Fruit fly (Drosophila melanogaster) whole organism, prepupa: ENCODE results near the gene Cyp313a2.

Experiments used
- CG10631 ChIP-seq: fragments of 200-800 bp; sonication (Bioruptor generic); optimal IDR thresholded peaks from 2 replicates; lab custom pipeline; 2016; ENCODE audit warnings: missing biosample characterization, missing genetic modification characterization
- CG10669 ChIP-seq: fragments of 200-800 bp; sonication (Bioruptor generic); optimal IDR thresholded peaks from 3 replicates; lab custom pipeline; 2018; ENCODE audit warnings: missing biosample characterization, mild to moderate bottlenecking, missing genetic modification characterization, moderate library complexity
- CG16779 ChIP-seq: fragments of 200-800 bp; sonication (Bioruptor generic); optimal IDR thresholded peaks from 3 replicates; lab custom pipeline; 2017; ENCODE audit warnings: missing biosample characterization, mild to moderate bottlenecking, missing genetic modification characterization
- CG3032 ChIP-seq: fragments of 200-800 bp; optimal IDR thresholded peaks from 2 replicates; lab custom pipeline; 2019; ENCODE audit warnings: missing biosample characterization, mild to moderate bottlenecking, missing genetic modification characterization, moderate library complexity
- CG3919 ChIP-seq: fragments of 200-800 bp; sonication (Bioruptor generic); optimal IDR thresholded peaks from 3 replicates; lab custom pipeline; 2016; ENCODE audit warnings: missing biosample characterization, missing genetic modification characterization
- CG6276 ChIP-seq: fragments of 200-800 bp; sonication (Bioruptor generic); optimal IDR thresholded peaks from 2 replicates; lab custom pipeline; 2017; ENCODE audit warnings: missing biosample characterization, mild to moderate bottlenecking, missing genetic modification characterization
- Lpt ChIP-seq: fragments of 200-800 bp; sonication (Bioruptor generic); optimal IDR thresholded peaks from 3 replicates; lab custom pipeline; 2016; ENCODE audit warnings: missing biosample characterization, missing genetic modification characterization

dm6 chr3R:12222093-12222492 is 14.6 kb downstream of the Cyp313a2 start, which contains the start of gene Rsbp15:
- no peak for TF ChIP-seq CG3032 (tag; lab: Kevin White, UChicago)
- no peak for TF ChIP-seq CG16779
- TF ChIP-seq CG6276: no peak
- no peak for TF ChIP-seq CG10631 (GFP tag; lab: Kevin White, UChicago)
- no peak for TF ChIP-seq Lpt (GFP tag; lab: Kevin White, UChicago)
- no peak for TF ChIP-seq CG3919 (GFP tag; lab: Kevin White, UChicago)
- TF ChIP-seq CG10669 (GFP tag; lab: Kevin White, UChicago): no peak
